Worm (Caenorhabditis elegans): ENCODE results near the gene M02G9.4.
"Not testable (repeated sequence)": the region's sequence is repeated elsewhere in the genome, so short reads cannot be mapped to it uniquely, and the experiment has no call there.

The M02G9.4 gene

ce11 chrII:10304736-10305135 lies 12.4 kb upstream of the M02G9.4 start:
- peak in 1 of 2 experiments; percentile 26 for TF ChIP-seq daf-16 (GFP tag; optimal IDR thresholded peaks at IDR 0.05)
- TF ChIP-seq daf-16 (tag; optimal IDR thresholded peaks at IDR 0.05), result not testable (repeated sequence)
- 0 out of 2 replicates have a peak, but pooled peaks have one; percentile 8 for TF ChIP-seq lin-1 (GFP tag; IDR thresholded peaks at IDR 0.05)
- TF ChIP-seq tra-1 (GFP tag; IDR thresholded peaks at IDR 0.05), result 0 out of 2 replicates have a peak, but pooled peaks have one; percentile 9
- TF ChIP-seq mes-2 (tag; optimal IDR thresholded peaks at IDR 0.05; ENCODE audit: poor library complexity, severe bottlenecking), result peak; percentile 46
- TF ChIP-seq hmg-1.1 (GFP tag; IDR thresholded peaks at IDR 0.05), result peak; percentile 24; the same call in 1 of the 2 replicates
- peak; percentile 79 for TF ChIP-seq T26A8.4 (GFP tag; IDR thresholded peaks at IDR 0.05)
- peak; percentile 51 for TF ChIP-seq madf-9 (GFP tag; conservative IDR thresholded peaks at IDR 0.05)
- peak; percentile 70; the same call in 1 of the 2 replicates for TF ChIP-seq lim-7 (GFP tag; IDR thresholded peaks at IDR 0.05)
- 0 out of 2 replicates have a peak, but pooled peaks have one; percentile 40 for TF ChIP-seq php-3 (GFP tag; IDR thresholded peaks at IDR 0.05)
- 0 out of 2 replicates have a peak, but pooled peaks have one; percentile 28 for TF ChIP-seq ctbp-1 (GFP tag; IDR thresholded peaks at IDR 0.05)
- peak; percentile 64; the same call in 1 of the 2 replicates for TF ChIP-seq F26F4.8 (GFP tag; conservative IDR thresholded peaks at IDR 0.05)
- TF ChIP-seq vab-7 (GFP tag; IDR thresholded peaks at IDR 0.05), result peak; percentile 59; the same call in 1 of the 2 replicates
- TF ChIP-seq egl-43 (GFP tag; IDR thresholded peaks at IDR 0.05), result peak; percentile 88
- 0 out of 2 replicates have a peak, but pooled peaks have one; percentile 22 for TF ChIP-seq Y48G9A.11 (GFP tag; IDR thresholded peaks at IDR 0.05)
- 0 out of 4 replicates have a peak, but pooled peaks of 1 of the 2 experiments have one; percentile 40 for TF ChIP-seq madf-5 (GFP tag; IDR thresholded peaks at IDR 0.05)
- TF ChIP-seq arid-1 (GFP tag; conservative IDR thresholded peaks at IDR 0.05), result peak; percentile 73
- TF ChIP-seq saeg-2 (GFP tag; IDR thresholded peaks at IDR 0.05), result peak; percentile 18; the same call in 1 of the 2 replicates
- TF ChIP-seq aha-1 (tag), result peak; percentile 51

- TF ChIP-seq pqm-1 (tag; optimal IDR thresholded peaks at IDR 0.05) (no peak), mep-1 (tag; optimal IDR thresholded peaks at IDR 0.05) (no peak), ceh-62 (tag; optimal IDR thresholded peaks at IDR 0.05) (no peak), gei-8 (GFP tag; optimal IDR thresholded peaks at IDR 0.05) (no peak), zip-11 (GFP tag; IDR thresholded peaks at IDR 0.05) (no peak), hmg-1.1 (GFP tag; IDR thresholded peaks at IDR 0.05) (no peak), F44E2.7 (GFP tag; IDR thresholded peaks at IDR 0.05) (no peak), lir-3 (tag; optimal IDR thresholded peaks at IDR 0.05) (no peak), attf-4 (tag; optimal IDR thresholded peaks at IDR 0.05) (no peak)
Measured at ce11 chrII:10308726-10309125, 8.4 kb upstream of the M02G9.4 start, which contains the start of gene gcy-4. gcy-4 (minus strand) TSS chrII:10308826.

DNA sequence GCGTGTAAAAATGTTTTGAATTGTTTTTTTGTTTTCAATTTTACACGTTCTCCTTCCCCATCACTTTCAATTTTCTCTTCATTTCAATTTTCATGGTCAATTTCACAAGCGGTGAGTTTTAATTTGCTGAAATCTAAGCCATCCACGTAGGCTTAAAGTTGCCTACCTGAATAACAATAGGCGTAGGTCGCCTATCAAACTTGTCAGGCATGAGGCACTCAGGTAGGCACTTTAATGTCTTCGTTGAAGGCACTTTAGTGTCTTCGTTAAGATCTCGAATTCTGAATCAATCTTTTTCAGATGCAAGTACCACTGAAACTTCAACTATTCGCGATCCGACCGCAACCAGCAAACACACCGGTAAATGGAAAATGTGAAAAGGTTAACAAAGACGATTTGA lies 7.8 kb upstream of the M02G9.4 start, which contains the start of gene ZK970.8:
ZK970.8 (plus strand) TSS at position 301 of the 400 bp plus-strand sequence.
- TF ChIP-seq hif-1 (tag; optimal IDR thresholded peaks at IDR 0.05) (no peak), dpl-1 (GFP tag; optimal IDR thresholded peaks at IDR 0.05) (no peak), mes-2 (tag; optimal IDR thresholded peaks at IDR 0.05; ENCODE audit: poor library complexity, severe bottlenecking) (no peak), cey-2 (tag; optimal IDR thresholded peaks at IDR 0.05; ENCODE audit: borderline replicate concordance, insufficient read depth) (no peak)

ce11 chrII:10311973-10312372 lies 5.1 kb upstream of the M02G9.4 start, which contains the start of gene srlf-34:
srlf-34 (plus strand) TSS chrII:10312293.
- no peak for TF ChIP-seq madf-9 (GFP tag; conservative IDR thresholded peaks at IDR 0.05)
- TF ChIP-seq mdt-29 (GFP tag; IDR thresholded peaks at IDR 0.05), result no peak
- TF ChIP-seq lim-7 (GFP tag; IDR thresholded peaks at IDR 0.05), result no peak
- TF ChIP-seq fos-1 (tag; optimal IDR thresholded peaks at IDR 0.05), result no peak
- TF ChIP-seq dmd-9 (GFP tag; IDR thresholded peaks at IDR 0.05), result no peak
- no peak for TF ChIP-seq mxl-2 (GFP tag; conservative IDR thresholded peaks at IDR 0.05)
- TF ChIP-seq unc-130 (GFP tag; optimal IDR thresholded peaks at IDR 0.05), result no peak
- no peak for TF ChIP-seq spr-3 (GFP tag; optimal IDR thresholded peaks at IDR 0.05)
- no peak for TF ChIP-seq hlh-30 (tag; optimal IDR thresholded peaks at IDR 0.05; ENCODE audit: insufficient read depth)

Measured in whole organism, L4 larva.